Fruit fly (Drosophila melanogaster) whole organism, wandering third instar larva: ENCODE results near the gene Pex12.
A peak's percentile ranks its signal among the peaks of the same experiment; 100 is the strongest.

Source experiments
- Abd-B ChIP-seq: fragments of >200 bp; optimal IDR thresholded peaks from 2 replicates; lab custom pipeline; 2017; ENCODE audit warnings: missing biosample characterization, missing genetic modification characterization
- CG32264 ChIP-seq: fragments of 200-800 bp; sonication (Bioruptor generic); optimal IDR thresholded peaks from 2 replicates; lab custom pipeline; 2016; ENCODE audit warnings: missing biosample characterization, missing genetic modification characterization
- CG9705 ChIP-seq: fragments of 200-800 bp; sonication (Bioruptor generic); optimal IDR thresholded peaks from 2 replicates; lab custom pipeline; 2018; ENCODE audit warnings: missing biosample characterization, mild to moderate bottlenecking, missing genetic modification characterization
- CrebA ChIP-seq: fragments of 200-800 bp; sonication (Bioruptor generic); optimal IDR thresholded peaks from 2 replicates; lab custom pipeline; 2016; ENCODE audit warnings: missing biosample characterization, mild to moderate bottlenecking, missing genetic modification characterization, borderline replicate concordance
- Dfd ChIP-seq: fragments of >200 bp; optimal IDR thresholded peaks from 2 replicates; lab custom pipeline; 2017; ENCODE audit warnings: missing biosample characterization, missing genetic modification characterization
- Dif ChIP-seq: fragments of 200-275, 200-300 bp; sonication (Bioruptor generic); optimal IDR thresholded peaks from 2 replicates; lab custom pipeline; 2018; ENCODE audit warnings: missing biosample characterization, missing genetic modification characterization; ENCODE audit not compliant: partially characterized antibody
- GATAd ChIP-seq: sonication (Bioruptor generic); optimal IDR thresholded peaks from 2 replicates; lab custom pipeline; 2016; ENCODE audit warnings: missing biosample characterization, missing genetic modification characterization
- HLH106 ChIP-seq: fragments of 200-800 bp; optimal IDR thresholded peaks from 3 replicates; lab custom pipeline; 2019; ENCODE audit warnings: missing biosample characterization, mild to moderate bottlenecking, missing genetic modification characterization, moderate library complexity
- Hnf4 ChIP-seq: fragments of 200-800 bp; sonication (Bioruptor generic); optimal IDR thresholded peaks from 2 replicates; lab custom pipeline; 2016; ENCODE audit warnings: missing biosample characterization, mild to moderate bottlenecking, missing genetic modification characterization
- Hr78 ChIP-seq: fragments of >200 bp; optimal IDR thresholded peaks from 2 replicates; lab custom pipeline; 2017; ENCODE audit warnings: missing biosample characterization, missing genetic modification characterization
- Hr83 ChIP-seq: fragments of 200-300 bp; sonication (Bioruptor generic); optimal IDR thresholded peaks from 2 replicates; lab custom pipeline; 2016; ENCODE audit warnings: missing biosample characterization, mild to moderate bottlenecking, missing genetic modification characterization, moderate library complexity; ENCODE audit not compliant: poor library complexity, severe bottlenecking
- Jra ChIP-seq: sonication (Bioruptor generic); optimal IDR thresholded peaks from 2 replicates; lab custom pipeline; 2016; ENCODE audit warnings: missing biosample characterization, missing genetic modification characterization
- Mio ChIP-seq: sonication (Bioruptor generic); optimal IDR thresholded peaks from 2 replicates; lab custom pipeline; 2016; ENCODE audit warnings: missing biosample characterization, missing genetic modification characterization
- Myc ChIP-seq: fragments of >200 bp; optimal IDR thresholded peaks from 2 replicates; lab custom pipeline; 2017
- N ChIP-seq: fragments of >200 bp; optimal IDR thresholded peaks from 2 replicates; lab custom pipeline; 2018; ENCODE audit warnings: missing biosample characterization, missing external identifiers, missing genetic modification characterization
- OdsH ChIP-seq: fragments of 200-800 bp; sonication (Bioruptor generic); optimal IDR thresholded peaks from 2 replicates; lab custom pipeline; 2016; ENCODE audit warnings: missing biosample characterization, mild to moderate bottlenecking, missing genetic modification characterization
- Rel ChIP-seq, 2 experiments: fragments of 200-800 bp; sonication (Bioruptor generic) in 1 of 2; optimal IDR thresholded peaks; 2 replicates in 1 of 2; 3 replicates in 1 of 2; lab custom pipeline; 2016 to 2019; ENCODE audit warnings: mild to moderate bottlenecking in 2 of 2, missing biosample characterization in 2 of 2, missing genetic modification characterization in 2 of 2, moderate library complexity in 1 of 2
- Sp1 ChIP-seq: fragments of 200-800 bp; sonication (Bioruptor generic); optimal IDR thresholded peaks from 3 replicates; lab custom pipeline; 2019; ENCODE audit warnings: missing biosample characterization, mild to moderate bottlenecking, missing genetic modification characterization, moderate library complexity
- Vsx2 ChIP-seq: fragments of 200-300, 225-300 bp; sonication (Bioruptor generic); optimal IDR thresholded peaks from 2 replicates; lab custom pipeline; 2018; ENCODE audit warnings: missing biosample characterization, missing genetic modification characterization; ENCODE audit not compliant: partially characterized antibody
- br ChIP-seq: fragments of 200-800 bp; sonication (Bioruptor generic); optimal IDR thresholded peaks from 2 replicates; lab custom pipeline; 2016; ENCODE audit warnings: missing biosample characterization, missing genetic modification characterization
- brk ChIP-seq: fragments of 200-800 bp; sonication (Bioruptor generic); optimal IDR thresholded peaks from 2 replicates; lab custom pipeline; 2016; ENCODE audit warnings: missing biosample characterization, mild to moderate bottlenecking, missing genetic modification characterization
- dl ChIP-seq, 2 experiments: fragments of 175-275, 200-275 bp in 1 of 2; fragments of 200-275 bp in 1 of 2; sonication (Bioruptor generic); optimal IDR thresholded peaks; lab custom pipeline; 2018; ENCODE audit warnings: mild to moderate bottlenecking in 2 of 2, missing biosample characterization in 2 of 2, missing genetic modification characterization in 2 of 2, moderate library complexity in 2 of 2; ENCODE audit not compliant: partially characterized antibody in 2 of 2, insufficient read depth in 1 of 2
- dmrt93B ChIP-seq: fragments of 200-800 bp; sonication (Bioruptor generic); optimal IDR thresholded peaks from 2 replicates; lab custom pipeline; 2018; ENCODE audit warnings: missing biosample characterization, mild to moderate bottlenecking, missing genetic modification characterization
- dsf ChIP-seq: sonication (Bioruptor generic); optimal IDR thresholded peaks from 2 replicates; lab custom pipeline; 2016; ENCODE audit warnings: missing biosample characterization, missing genetic modification characterization, borderline replicate concordance
- ey ChIP-seq: fragments of 200-800 bp; sonication (Bioruptor generic); optimal IDR thresholded peaks from 2 replicates; lab custom pipeline; 2016; ENCODE audit warnings: missing biosample characterization, missing genetic modification characterization
- foxo ChIP-seq, 2 experiments: fragments of 200-800 bp; sonication (Bioruptor generic); optimal IDR thresholded peaks; 2 replicates in 1 of 2; 3 replicates in 1 of 2; lab custom pipeline; 2016 to 2017; ENCODE audit warnings: missing biosample characterization in 2 of 2, missing genetic modification characterization in 2 of 2
- fru ChIP-seq: fragments of 200-800 bp; sonication (Bioruptor generic); optimal IDR thresholded peaks from 3 replicates; lab custom pipeline; 2016; ENCODE audit warnings: missing biosample characterization, mild to moderate bottlenecking, missing genetic modification characterization
- h ChIP-seq: fragments of 200-800 bp; sonication (Bioruptor generic); optimal IDR thresholded peaks from 3 replicates; lab custom pipeline; 2016; ENCODE audit warnings: missing biosample characterization, mild to moderate bottlenecking, missing genetic modification characterization
- jim ChIP-seq: fragments of 175-275, 200-325 bp; sonication (Bioruptor generic); optimal IDR thresholded peaks from 2 replicates; lab custom pipeline; 2016; ENCODE audit warnings: missing biosample characterization, mild to moderate bottlenecking, missing genetic modification characterization
- lola ChIP-seq: fragments of >200 bp; optimal IDR thresholded peaks from 2 replicates; lab custom pipeline; 2017; ENCODE audit warnings: missing biosample characterization, missing genetic modification characterization
- pan ChIP-seq: fragments of >200 bp; optimal IDR thresholded peaks from 2 replicates; lab custom pipeline; 2017
- psq ChIP-seq: fragments of 200-800 bp; sonication (Bioruptor generic); optimal IDR thresholded peaks from 3 replicates; lab custom pipeline; 2017; ENCODE audit warnings: missing biosample characterization, mild to moderate bottlenecking, missing genetic modification characterization, moderate library complexity
- rgr ChIP-seq: fragments of 200-800 bp; sonication (Bioruptor generic); optimal IDR thresholded peaks from 3 replicates; lab custom pipeline; 2016; ENCODE audit warnings: missing biosample characterization, mild to moderate bottlenecking, missing genetic modification characterization
- sage ChIP-seq: fragments of 200-800 bp; sonication (Bioruptor generic); optimal IDR thresholded peaks from 2 replicates; lab custom pipeline; 2016; ENCODE audit warnings: missing biosample characterization, mild to moderate bottlenecking, missing genetic modification characterization
- sv ChIP-seq: fragments of 200-800 bp; sonication (Bioruptor generic); optimal IDR thresholded peaks from 3 replicates; lab custom pipeline; 2016; ENCODE audit warnings: missing biosample characterization, missing genetic modification characterization
- tai ChIP-seq: sonication (Bioruptor generic); optimal IDR thresholded peaks from 2 replicates; lab custom pipeline; 2016; ENCODE audit warnings: missing biosample characterization, missing genetic modification characterization
- usp ChIP-seq: fragments of >200 bp; optimal IDR thresholded peaks from 2 replicates; lab custom pipeline; 2017; ENCODE audit warnings: missing biosample characterization, missing genetic modification characterization
- woc ChIP-seq: sonication (Bioruptor generic); optimal IDR thresholded peaks from 2 replicates; lab custom pipeline; 2016; ENCODE audit warnings: missing biosample characterization, mild to moderate bottlenecking, missing genetic modification characterization

The Pex12 gene

DNA sequence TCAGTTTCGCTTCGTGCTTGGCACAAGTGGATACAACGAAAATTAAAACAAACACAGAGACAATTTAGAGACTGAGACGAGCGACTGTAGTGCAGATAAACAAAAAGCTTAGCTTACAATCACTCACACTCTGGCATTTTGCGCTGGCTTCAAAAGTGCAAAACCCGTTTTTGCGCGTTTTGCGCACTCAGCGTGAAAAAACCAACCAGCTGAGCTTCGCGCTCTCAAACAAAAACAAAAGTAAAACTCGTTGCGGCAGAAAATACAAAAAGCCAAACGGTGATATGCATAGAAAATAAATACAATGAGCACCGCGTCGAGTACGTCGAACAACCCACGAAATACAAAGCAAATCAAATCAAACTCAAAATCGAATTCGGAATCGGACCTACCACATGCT, 24.9 kb downstream of the Pex12 start:
- TF ChIP-seq brk (GFP tag; lab: Kevin White, UChicago), result no peak
- TF ChIP-seq dl (GFP tag; optimal IDR thresholded peaks at IDR 0.05; lab: Kevin White, UChicago; ENCODE audit: insufficient read depth in 1 of 2, partially characterized antibody in 2 of 2), result no peak
- TF ChIP-seq Jra (GFP tag; lab: Kevin White, UChicago), result no peak
- TF ChIP-seq Dfd (GFP tag; lab: Kevin White, UChicago), result no peak
- TF ChIP-seq GATAd (GFP tag; lab: Kevin White, UChicago), result no peak
- TF ChIP-seq dsf (GFP tag; lab: Kevin White, UChicago), result no peak
- no peak for TF ChIP-seq Mio (GFP tag; lab: Kevin White, UChicago)

- TF ChIP-seq woc (GFP tag; lab: Kevin White, UChicago), result peak; percentile 86
- TF ChIP-seq N (GFP tag; lab: Kevin White, UChicago), result no peak
- no peak for TF ChIP-seq CrebA
- peak; percentile 96 for TF ChIP-seq OdsH (GFP tag; lab: Kevin White, UChicago)
- no peak for TF ChIP-seq Vsx2
- peak; percentile 87 for TF ChIP-seq CG32264 (GFP tag; lab: Kevin White, UChicago)
- peak; percentile 76 for TF ChIP-seq Hr83 (GFP tag; lab: Kevin White, UChicago)
- peak; percentile 95 for TF ChIP-seq Jra (GFP tag; lab: Kevin White, UChicago)
- peak; percentile 97 for TF ChIP-seq br (GFP tag; lab: Kevin White, UChicago)
- TF ChIP-seq Hr78 (GFP tag; lab: Kevin White, UChicago), result no peak
- TF ChIP-seq Myc, result no peak
- TF ChIP-seq h (GFP tag; lab: Kevin White, UChicago), result peak; percentile 97
- peak; percentile 57 to 96 for TF ChIP-seq foxo (GFP tag; optimal IDR thresholded peaks at IDR 0.05; lab: Kevin White, UChicago)
- no peak for TF ChIP-seq dl (GFP tag; optimal IDR thresholded peaks at IDR 0.05; lab: Kevin White, UChicago; ENCODE audit: insufficient read depth in 1 of 2, partially characterized antibody in 2 of 2)
- no peak for TF ChIP-seq Dfd (GFP tag; lab: Kevin White, UChicago)
- peak; percentile 85 for TF ChIP-seq GATAd (GFP tag; lab: Kevin White, UChicago)
- TF ChIP-seq Hnf4, result peak; percentile 97
- TF ChIP-seq usp, result no peak
- TF ChIP-seq Sp1, result peak; percentile 93
- TF ChIP-seq dmrt93B (GFP tag; lab: Kevin White, UChicago), result peak; percentile 91
- no peak for TF ChIP-seq Abd-B (GFP tag; lab: Kevin White, UChicago)
- TF ChIP-seq sv, result peak; percentile 64
- TF ChIP-seq CG9705 (GFP tag; lab: Kevin White, UChicago), result peak; percentile 94
- TF ChIP-seq ey (GFP tag; lab: Kevin White, UChicago), result peak; percentile 93
- peak; percentile 86 for TF ChIP-seq brk (GFP tag; lab: Kevin White, UChicago)
- peak; percentile 95 for TF ChIP-seq tai (GFP tag; lab: Kevin White, UChicago)
- peak; percentile 91 for TF ChIP-seq psq
- no peak for TF ChIP-seq jim (GFP tag; lab: Kevin White, UChicago)
- peak; percentile 97 for TF ChIP-seq HLH106
- TF ChIP-seq Dif, result no peak
- no peak for TF ChIP-seq pan (lab: Kevin White, UChicago)
- peak; percentile 96 for TF ChIP-seq rgr (GFP tag; lab: Kevin White, UChicago)
- TF ChIP-seq fru (GFP tag; lab: Kevin White, UChicago), result peak; percentile 95
- TF ChIP-seq sage (GFP tag; lab: Kevin White, UChicago), result peak; percentile 91
- no peak for TF ChIP-seq lola (GFP tag; lab: Kevin White, UChicago)
- peak; percentile 80 for TF ChIP-seq dsf (GFP tag; lab: Kevin White, UChicago)
- TF ChIP-seq Rel (GFP tag; optimal IDR thresholded peaks at IDR 0.05; lab: Kevin White, UChicago), result peak; percentile 87
- peak; percentile 86 for TF ChIP-seq Rel (tag; optimal IDR thresholded peaks at IDR 0.05; lab: Kevin White, UChicago)
- peak; percentile 87 for TF ChIP-seq Mio (GFP tag; lab: Kevin White, UChicago)
Observed at dm6 chr2L:841708-842107, 25.9 kb downstream of the Pex12 start.

DNA sequence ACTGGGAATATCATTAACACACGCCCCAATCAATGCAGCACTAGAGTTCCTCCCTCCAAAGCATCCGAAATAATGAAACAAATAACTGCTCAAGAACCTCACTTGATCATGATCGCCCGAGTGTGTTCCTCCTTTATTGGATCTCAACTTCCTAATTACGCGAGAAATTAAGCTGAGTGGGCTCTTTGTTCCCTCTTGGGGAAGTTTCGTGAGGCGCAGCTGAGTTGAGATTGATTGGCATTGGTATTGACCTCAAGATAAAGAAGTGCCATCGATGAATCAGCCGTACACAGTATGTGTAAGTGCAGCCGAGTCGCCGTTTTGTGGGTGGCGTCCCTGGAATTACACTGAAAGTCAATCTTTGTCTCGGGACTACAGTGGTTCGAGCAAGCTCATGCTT, 27.1 kb downstream of the Pex12 start:
- no peak for TF ChIP-seq Rel (GFP tag; optimal IDR thresholded peaks at IDR 0.05; lab: Kevin White, UChicago)
- TF ChIP-seq Rel (tag; optimal IDR thresholded peaks at IDR 0.05; lab: Kevin White, UChicago), result peak; percentile 64
- no peak for TF ChIP-seq usp
